Worm (Caenorhabditis elegans) whole organism, L4/young adult: ENCODE data around the gene spat-1.
A peak's percentile ranks its signal among the peaks of the same experiment; 100 is the strongest.

Experiments used
- W03F9.2 ChIP-seq: fragments of 150-350 bp; optimal IDR thresholded peaks from 2 replicates; lab custom pipeline; 2014; ENCODE audit warnings: missing biosample characterization, missing genetic modification characterization
- dao-5 ChIP-seq: sonication (generic microtip); optimal IDR thresholded peaks from 2 replicates; lab custom pipeline; 2016; ENCODE audit warnings: missing genotype, missing genetic modification characterization, moderate library complexity, missing compliant biosample characterization
- him-1 ChIP-seq: sonication (generic microtip); optimal IDR thresholded peaks from 2 replicates; lab custom pipeline; 2016; ENCODE audit warnings: missing genotype, missing genetic modification reagents, missing genetic modification characterization, missing compliant biosample characterization

DNA sequence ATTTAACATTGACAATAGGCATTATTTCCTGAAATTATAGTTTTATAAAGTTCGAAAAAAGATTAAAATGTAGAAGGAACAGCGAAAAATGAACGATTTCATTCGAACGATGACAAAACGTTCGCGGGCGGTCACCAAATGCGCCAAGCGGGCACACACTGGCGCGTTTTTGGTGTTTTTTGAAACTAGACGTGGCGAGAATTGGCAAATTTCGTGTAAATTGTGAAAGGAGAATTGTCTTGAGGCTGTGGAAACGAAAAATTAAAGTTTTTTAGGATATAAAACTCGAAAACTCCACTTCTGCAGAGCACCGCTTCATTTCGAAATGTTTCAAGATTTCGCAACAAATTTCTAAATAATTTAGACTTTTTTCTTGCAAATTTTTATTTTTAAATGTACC is 39.9 kb upstream of the spat-1 start, which contains the start of gene usp-14:
- TF ChIP-seq W03F9.2 (tag; lab: Kevin White, UChicago) (peak; percentile 59), dao-5 (tag; lab: Kevin White, UChicago) (no peak), him-1 (tag; lab: Kevin White, UChicago) (no peak)
